Worm (Caenorhabditis elegans) whole organism, L3 larva: ENCODE results near the gene nhr-72.

Experiments
- ZK546.5 ChIP-seq: sonication (generic microtip); optimal IDR thresholded peaks from 2 replicates; lab custom pipeline; 2017; ENCODE audit warnings: missing biosample characterization, missing genetic modification characterization
- ama-1 ChIP-seq: fragments of 150-350 bp; optimal IDR thresholded peaks from 2 replicates; lab custom pipeline; 2018
- nhr-23 ChIP-seq: fragments of 150-350 bp; optimal IDR thresholded peaks from 2 replicates; lab custom pipeline; 2014; ENCODE audit warnings: missing biosample characterization, missing genetic modification reagents, missing genetic modification characterization
- nhr-77 ChIP-seq: fragments of 150-350 bp; optimal IDR thresholded peaks from 2 replicates; lab custom pipeline; 2014; ENCODE audit warnings: missing biosample characterization, missing genetic modification characterization
- snpc-4 ChIP-seq: fragments of 150-350 bp; optimal IDR thresholded peaks from 2 replicates; lab custom pipeline; 2014; ENCODE audit warnings: missing biosample characterization, missing genetic modification characterization
- tbx-2 ChIP-seq: sonication (generic microtip); optimal IDR thresholded peaks from 2 replicates; lab custom pipeline; 2016; ENCODE audit warnings: mild to moderate bottlenecking, missing genetic modification characterization, missing compliant biosample characterization
- zag-1 ChIP-seq: fragments of 150-350 bp; optimal IDR thresholded peaks from 2 replicates; lab custom pipeline; 2014; ENCODE audit warnings: missing biosample characterization, missing genetic modification characterization
- ztf-11 ChIP-seq: fragments of 150-350 bp; optimal IDR thresholded peaks from 2 replicates; lab custom pipeline; 2014; ENCODE audit warnings: missing biosample characterization, missing genetic modification characterization

- no peak for TF ChIP-seq nhr-23 (tag; lab: Kevin White, UChicago)
- no peak for TF ChIP-seq nhr-77 (tag; lab: Kevin White, UChicago)
- no peak for TF ChIP-seq ztf-11 (tag; lab: Kevin White, UChicago)
- TF ChIP-seq zag-1 (tag; lab: Kevin White, UChicago), result no peak
- TF ChIP-seq ama-1 (lab: Kevin White, UChicago), result no peak
- no peak for TF ChIP-seq tbx-2 (tag; lab: Kevin White, UChicago)
- TF ChIP-seq snpc-4 (tag; lab: Kevin White, UChicago), result no peak
- TF ChIP-seq ZK546.5 (tag; lab: Kevin White, UChicago), result no peak
These were observed 11.0 kb downstream of the nhr-72 start, which contains the start of gene C17A2.4 for ce11 chrII:3839562-3839961.
